Worm (Caenorhabditis elegans): ENCODE measurements around the gene C18H9.1.

DNA sequence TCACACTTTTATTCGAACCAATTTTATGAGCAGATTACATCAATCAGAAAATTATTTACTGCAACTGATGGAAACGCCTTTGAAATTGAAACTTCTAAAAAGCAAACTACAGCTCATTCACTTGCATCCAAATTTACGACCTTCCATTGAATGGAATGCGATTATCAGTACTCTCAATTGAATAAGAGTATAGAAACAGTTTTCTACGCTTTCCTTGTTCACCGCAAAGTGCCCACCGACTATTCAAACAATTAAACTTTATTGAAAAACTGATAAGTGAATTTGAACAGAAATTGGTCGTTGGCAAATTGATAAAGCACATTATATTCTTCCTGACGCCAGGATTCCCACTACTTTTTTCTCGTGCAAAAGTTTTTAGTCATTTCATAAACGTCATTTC is 33.0 kb upstream of the C18H9.1 start:
- TF ChIP-seq flt-1 (GFP tag; IDR thresholded peaks at IDR 0.05) (no peak), B0310.2 (tag; optimal IDR thresholded peaks at IDR 0.05) (no peak), aly-1 (tag; optimal IDR thresholded peaks at IDR 0.05) (no peak), scrt-1 (GFP tag; IDR thresholded peaks at IDR 0.05) (no peak)

Data from whole organism, early embryonic.